Worm (Caenorhabditis elegans) whole organism, early embryonic: ENCODE measurements around the gene T02H6.5.

ENCODE experiments used
- B0310.2 ChIP-seq: sonication (generic microtip); optimal IDR thresholded peaks from 2 replicates; lab custom pipeline; 2016; ENCODE audit warnings: mild to moderate bottlenecking, missing genetic modification characterization, missing compliant biosample characterization
- F13C5.2 ChIP-seq: sonication (generic microtip); optimal IDR thresholded peaks from 2 replicates; lab custom pipeline; 2017; ENCODE audit warnings: mild to moderate bottlenecking, missing genetic modification characterization, inconsistent platforms, missing compliant biosample characterization
- aly-1 ChIP-seq: sonication (generic microtip); optimal IDR thresholded peaks from 2 replicates; lab custom pipeline; 2016; ENCODE audit warnings: missing genetic modification characterization, missing compliant biosample characterization
- ama-1 ChIP-seq: fragments of 150-350 bp; optimal IDR thresholded peaks from 2 replicates; lab custom pipeline; 2014
- ceh-13 ChIP-seq: fragments of 200-800 bp; sonication (Bioruptor generic); optimal IDR thresholded peaks from 2 replicates; lab custom pipeline; 2018; ENCODE audit warnings: mild to moderate bottlenecking, missing genetic modification characterization, missing compliant biosample characterization
- ceh-36 ChIP-seq: sonication (generic microtip); optimal IDR thresholded peaks from 2 replicates; lab custom pipeline; 2016; ENCODE audit warnings: missing genetic modification characterization, inconsistent platforms, missing compliant biosample characterization
- ets-7 ChIP-seq: sonication (generic microtip); optimal IDR thresholded peaks from 2 replicates; lab custom pipeline; 2016; ENCODE audit warnings: missing genotype, missing genetic modification characterization, missing compliant biosample characterization
- flt-1 ChIP-seq: fragments of 200-800 bp; sonication (Bioruptor generic); IDR thresholded peaks from 2 replicates; pipeline ENCODE4 v1.3.6; 2022; ENCODE audit warnings: missing genetic modification characterization, missing compliant biosample characterization
- hmbx-1 ChIP-seq: sonication (generic microtip); optimal IDR thresholded peaks from 2 replicates; lab custom pipeline; 2016; ENCODE audit warnings: mild to moderate bottlenecking, missing genetic modification characterization, missing compliant biosample characterization
- hmg-4 ChIP-seq: fragments of 200-800 bp; sonication (Bioruptor generic); optimal IDR thresholded peaks from 2 replicates; lab custom pipeline; 2018; ENCODE audit warnings: mild to moderate bottlenecking, missing genetic modification characterization, missing compliant biosample characterization
- hnd-1 ChIP-seq: sonication (generic microtip); optimal IDR thresholded peaks from 2 replicates; lab custom pipeline; 2016; ENCODE audit warnings: missing genetic modification characterization, missing compliant biosample characterization
- pes-1 ChIP-seq: fragments of 200-800 bp; sonication (Bioruptor generic); IDR thresholded peaks from 2 replicates; pipeline ENCODE4 v1.3.6; 2022; ENCODE audit warnings: missing genetic modification reagents, missing genetic modification characterization, missing compliant biosample characterization
- scrt-1 ChIP-seq: fragments of 200-800 bp; sonication (Bioruptor generic); IDR thresholded peaks from 2 replicates; pipeline ENCODE4 v1.3.6; 2022; ENCODE audit warnings: missing genetic modification characterization, missing compliant biosample characterization
- sea-1 ChIP-seq: fragments of 200-800 bp; sonication (Bioruptor generic); conservative IDR thresholded peaks from 2 replicates; pipeline ENCODE4 v1.3.6; 2022; ENCODE audit warnings: missing genetic modification characterization, missing compliant biosample characterization
- tbx-11 ChIP-seq: fragments of 200-800 bp; sonication (Bioruptor generic); IDR thresholded peaks from 2 replicates; pipeline ENCODE4 v1.3.6; 2022; ENCODE audit warnings: missing genetic modification characterization, missing compliant biosample characterization
- tbx-37 ChIP-seq: fragments of 200-800 bp; sonication (Bioruptor generic); conservative IDR thresholded peaks from 2 replicates; pipeline ENCODE4 v1.3.6; 2022; ENCODE audit warnings: missing genetic modification reagents, missing genetic modification characterization, missing compliant biosample characterization
- tra-4 ChIP-seq: sonication (generic microtip); optimal IDR thresholded peaks from 2 replicates; lab custom pipeline; 2017; ENCODE audit warnings: missing genetic modification characterization, missing compliant biosample characterization

T02H6.5 gene

ce11 chrII:667864-668263, 17.0 kb upstream of the T02H6.5 start:
- TF ChIP-seq ets-7 (no peak), B0310.2 (tag; lab: Kevin White, UChicago) (no peak), ceh-13 (GFP tag; lab: Kevin White, UChicago) (no peak), flt-1 (GFP tag; lab: Robert Waterston, UW) (no peak), scrt-1 (GFP tag; lab: Robert Waterston, UW) (no peak), ama-1 (lab: Kevin White, UChicago) (no peak), tra-4 (tag; lab: Kevin White, UChicago) (no peak), aly-1 (tag; lab: Kevin White, UChicago) (no peak), sea-1 (GFP tag; lab: Robert Waterston, UW) (no peak), hmg-4 (GFP tag; lab: Kevin White, UChicago) (no peak), tbx-11 (no peak), pes-1 (no peak), tbx-37 (GFP tag; lab: Robert Waterston, UW) (no peak), hmbx-1 (tag; lab: Kevin White, UChicago) (no peak), F13C5.2 (tag; lab: Kevin White, UChicago) (no peak), hnd-1 (tag; lab: Kevin White, UChicago) (no peak), ceh-36 (tag; lab: Kevin White, UChicago) (no peak)

- TF ChIP-seq tra-4 (tag; lab: Kevin White, UChicago) (no peak), ceh-13 (GFP tag; lab: Kevin White, UChicago) (no peak), hmg-4 (GFP tag; lab: Kevin White, UChicago) (no peak), B0310.2 (tag; lab: Kevin White, UChicago) (no peak), hmbx-1 (tag; lab: Kevin White, UChicago) (no peak), sea-1 (GFP tag; lab: Robert Waterston, UW) (no peak), flt-1 (GFP tag; lab: Robert Waterston, UW) (no peak), aly-1 (tag; lab: Kevin White, UChicago) (no peak), ceh-36 (tag; lab: Kevin White, UChicago) (no peak), tbx-11 (no peak)
Measured at ce11 chrII:671025-671424, 13.9 kb upstream of the T02H6.5 start, which contains the start of gene sri-46. TSS of gene sri-46 (minus strand) at chrII:671125.

DNA sequence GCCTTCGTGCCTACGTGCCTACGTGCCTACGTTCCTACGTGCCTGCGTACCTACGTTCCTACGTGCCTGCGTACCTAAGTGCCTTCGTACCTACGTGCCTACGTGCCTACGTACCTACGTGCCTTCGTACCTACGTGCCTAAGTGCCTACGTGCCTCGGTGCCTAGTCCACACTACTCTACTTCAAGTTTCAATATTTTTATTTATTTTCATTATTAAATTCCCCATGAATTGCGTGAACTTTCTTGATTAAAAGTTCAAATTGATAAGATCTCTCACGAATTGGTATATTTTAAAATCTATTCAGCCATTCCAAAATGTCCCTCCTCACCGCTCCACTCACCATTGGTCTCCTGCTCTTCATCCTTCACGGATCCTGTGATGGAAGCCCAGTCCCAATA, 10.8 kb upstream of the T02H6.5 start, which contains the start of gene Y39F10C.3:
Y39F10C.3 (plus strand) TSS at position 301 of the 400 bp plus-strand sequence.
- no peak for TF ChIP-seq ceh-36 (tag; lab: Kevin White, UChicago)
- TF ChIP-seq sea-1 (GFP tag; lab: Robert Waterston, UW): no peak
- TF ChIP-seq tra-4 (tag; lab: Kevin White, UChicago): no peak
- TF ChIP-seq hnd-1 (tag; lab: Kevin White, UChicago): no peak
- no peak for TF ChIP-seq ama-1 (lab: Kevin White, UChicago)

DNA sequence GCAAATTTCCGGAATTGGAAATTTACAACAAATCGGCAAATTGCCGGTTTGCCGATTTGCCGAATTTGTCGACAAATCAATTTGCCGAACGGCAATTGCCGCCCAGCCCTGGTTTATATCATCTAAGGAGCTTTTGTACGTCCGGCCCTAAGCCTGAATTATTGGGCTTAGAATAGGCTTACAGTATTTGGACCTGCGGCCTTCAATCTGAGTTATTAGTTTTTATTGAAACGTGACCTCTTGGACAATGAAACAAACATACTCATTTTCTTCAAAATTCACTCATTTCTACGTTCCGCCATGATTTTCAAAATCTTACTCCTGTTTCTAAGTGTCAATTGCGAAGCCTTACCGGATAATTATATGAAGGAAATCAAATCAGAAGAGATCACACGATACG, 9.6 kb upstream of the T02H6.5 start, which contains the start of gene Y39F10C.1:
Y39F10C.1 (plus strand) TSS at position 301 of the 400 bp plus-strand sequence.
- TF ChIP-seq B0310.2 (tag; lab: Kevin White, UChicago): no peak
- TF ChIP-seq scrt-1 (GFP tag; lab: Robert Waterston, UW): no peak
- TF ChIP-seq tbx-11: no peak
- TF ChIP-seq ama-1 (lab: Kevin White, UChicago): no peak
- TF ChIP-seq ceh-36 (tag; lab: Kevin White, UChicago): no peak
- TF ChIP-seq hmg-4 (GFP tag; lab: Kevin White, UChicago): no peak
- no peak for TF ChIP-seq tbx-37 (GFP tag; lab: Robert Waterston, UW)
- no peak for TF ChIP-seq tra-4 (tag; lab: Kevin White, UChicago)
- no peak for TF ChIP-seq hmbx-1 (tag; lab: Kevin White, UChicago)
- TF ChIP-seq hnd-1 (tag; lab: Kevin White, UChicago): no peak
- no peak for TF ChIP-seq aly-1 (tag; lab: Kevin White, UChicago)
- no peak for TF ChIP-seq F13C5.2 (tag; lab: Kevin White, UChicago)
- no peak for TF ChIP-seq pes-1

ce11 chrII:675822-676221, 9.1 kb upstream of the T02H6.5 start:
- TF ChIP-seq ceh-36 (tag; lab: Kevin White, UChicago): no peak
- no peak for TF ChIP-seq pes-1
- TF ChIP-seq scrt-1 (GFP tag; lab: Robert Waterston, UW): no peak
- no peak for TF ChIP-seq hmg-4 (GFP tag; lab: Kevin White, UChicago)
- no peak for TF ChIP-seq B0310.2 (tag; lab: Kevin White, UChicago)
- TF ChIP-seq sea-1 (GFP tag; lab: Robert Waterston, UW): no peak
- TF ChIP-seq tra-4 (tag; lab: Kevin White, UChicago): no peak
- no peak for TF ChIP-seq tbx-37 (GFP tag; lab: Robert Waterston, UW)
- TF ChIP-seq F13C5.2 (tag; lab: Kevin White, UChicago): no peak
- TF ChIP-seq ama-1 (lab: Kevin White, UChicago): no peak
- TF ChIP-seq hnd-1 (tag; lab: Kevin White, UChicago): no peak
- no peak for TF ChIP-seq hmbx-1 (tag; lab: Kevin White, UChicago)
- TF ChIP-seq flt-1 (GFP tag; lab: Robert Waterston, UW): no peak
- TF ChIP-seq ceh-13 (GFP tag; lab: Kevin White, UChicago): no peak
- TF ChIP-seq ets-7: no peak
- TF ChIP-seq aly-1 (tag; lab: Kevin White, UChicago): no peak
- TF ChIP-seq tbx-11: no peak

DNA sequence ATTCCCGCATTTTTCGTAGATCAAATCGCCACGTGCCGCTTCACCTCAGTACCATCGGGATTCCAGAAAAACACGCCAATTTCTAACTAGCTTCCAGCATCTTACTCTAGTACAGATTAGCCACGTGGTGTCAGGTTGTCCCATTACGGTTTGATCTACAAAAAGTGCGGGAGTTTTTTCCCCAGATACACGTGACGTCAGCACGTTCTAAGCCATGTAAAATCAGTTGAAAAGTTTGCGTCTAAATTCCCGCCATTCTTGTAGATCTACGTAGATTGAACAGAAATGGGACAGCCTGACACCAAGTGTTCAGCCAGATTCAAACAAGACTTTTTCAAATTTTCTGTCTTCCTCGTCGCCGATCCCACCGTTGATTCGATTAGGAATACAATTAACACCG, 6.3 kb upstream of the T02H6.5 start, which contains the start of gene T02H6.9:
T02H6.9 (plus strand) TSS at position 301 of the 400 bp plus-strand sequence.
- TF ChIP-seq hmbx-1 (tag; lab: Kevin White, UChicago) (no peak), B0310.2 (tag; lab: Kevin White, UChicago) (no peak), F13C5.2 (tag; lab: Kevin White, UChicago) (no peak), scrt-1 (GFP tag; lab: Robert Waterston, UW) (no peak), tbx-11 (no peak), tra-4 (tag; lab: Kevin White, UChicago) (no peak), ets-7 (no peak), sea-1 (GFP tag; lab: Robert Waterston, UW) (no peak), aly-1 (tag; lab: Kevin White, UChicago) (no peak), ama-1 (lab: Kevin White, UChicago) (no peak), ceh-36 (tag; lab: Kevin White, UChicago) (no peak), flt-1 (GFP tag; lab: Robert Waterston, UW) (no peak), ceh-13 (GFP tag; lab: Kevin White, UChicago) (no peak), hmg-4 (GFP tag; lab: Kevin White, UChicago) (no peak), tbx-37 (GFP tag; lab: Robert Waterston, UW) (no peak), pes-1 (no peak), hnd-1 (tag; lab: Kevin White, UChicago) (no peak)
